5 worm cellular contexts compared by ENCODE assay signal in genomic region chrIII:3821969-3822453, ce11.
TF ChIP-seq lines count a peak whose summit lies in the region.

TSS of gene amx-1 (plus strand) at chrIII:3822403.

TF ChIP-seq in whole organism, L1 larva, 84 proteins besides CTCF, POLR2A, EP300 and RAD21:
- no peak for TF ChIP-seq irx-1 (tag; optimal IDR thresholded peaks at IDR 0.05; lab: Kevin White, UChicago)
- peak; percentile 22 for TF ChIP-seq snu-23 (GFP tag; optimal IDR thresholded peaks at IDR 0.05; lab: Kevin White, UChicago)
- peak; percentile 47 for TF ChIP-seq rnt-1 (tag; optimal IDR thresholded peaks at IDR 0.05; lab: Kevin White, UChicago)
- TF ChIP-seq efl-1 (optimal IDR thresholded peaks at IDR 0.05; lab: Kevin White, UChicago), result peak in 1 of 2 experiments; percentile 1
- no peak for TF ChIP-seq efl-1 (GFP tag; optimal IDR thresholded peaks at IDR 0.05 in 1 of 2; lab: Kevin White, UChicago)

TF ChIP-seq in whole organism, L4 larva, 104 proteins besides CTCF, POLR2A, EP300 and RAD21:
- TF ChIP-seq hlh-30 (tag; optimal IDR thresholded peaks at IDR 0.05; lab: Kevin White, UChicago; ENCODE audit: insufficient read depth) (peak; percentile 18), mes-2 (tag; optimal IDR thresholded peaks at IDR 0.05; lab: Kevin White, UChicago; ENCODE audit: poor library complexity, severe bottlenecking) (peak; percentile 27), nhr-6 (tag; optimal IDR thresholded peaks at IDR 0.05; lab: Kevin White, UChicago) (no peak), F37D6.2 (tag; optimal IDR thresholded peaks at IDR 0.05; lab: Kevin White, UChicago) (no peak), rbr-2 (tag; optimal IDR thresholded peaks at IDR 0.05; lab: Kevin White, UChicago) (no peak), unc-62 (GFP tag; optimal IDR thresholded peaks at IDR 0.05 in 1 of 2; lab: Kevin White, UChicago) (peak in 1 of 2 experiments; percentile 27), unc-62 (tag; optimal IDR thresholded peaks at IDR 0.05; lab: Kevin White, UChicago) (no peak)

TF ChIP-seq in whole organism, late embryonic, 69 proteins besides CTCF, POLR2A, EP300 and RAD21:
- TF ChIP-seq ceh-24 (tag; optimal IDR thresholded peaks at IDR 0.05; lab: Kevin White, UChicago) (no peak), ceh-30 (tag; optimal IDR thresholded peaks at IDR 0.05; lab: Kevin White, UChicago) (no peak), ceh-31 (tag; optimal IDR thresholded peaks at IDR 0.05; lab: Kevin White, UChicago) (peak; percentile 4), ceh-6 (GFP tag; optimal IDR thresholded peaks at IDR 0.05; lab: Kevin White, UChicago) (no peak), ceh-45 (GFP tag; IDR thresholded peaks at IDR 0.05; lab: Robert Waterston, UW) (no peak), sdc-2 (tag; optimal IDR thresholded peaks at IDR 0.05; lab: Kevin White, UChicago) (no peak), C38D4.7 (GFP tag; optimal IDR thresholded peaks at IDR 0.05; lab: Kevin White, UChicago) (no peak), unc-3 (GFP tag; conservative IDR thresholded peaks at IDR 0.05; lab: Robert Waterston, UW) (no peak), unc-3 (tag; optimal IDR thresholded peaks at IDR 0.05; lab: Kevin White, UChicago) (no peak), madf-2 (tag; optimal IDR thresholded peaks at IDR 0.05; lab: Kevin White, UChicago) (no peak), gmeb-2 (tag; optimal IDR thresholded peaks at IDR 0.05; lab: Kevin White, UChicago) (no peak), ztf-16 (tag; optimal IDR thresholded peaks at IDR 0.05; lab: Kevin White, UChicago) (no peak), hlh-30 (tag; optimal IDR thresholded peaks at IDR 0.05; lab: Kevin White, UChicago; ENCODE audit: insufficient read depth) (peak; percentile 58)

TF ChIP-seq in whole organism, mixed stage, embryonic, 35 proteins besides CTCF, POLR2A, EP300 and RAD21:
- no peak for TF ChIP-seq ceh-83 (GFP tag; optimal IDR thresholded peaks at IDR 0.05; lab: Kevin White, UChicago)
- TF ChIP-seq hlh-1 (tag; optimal IDR thresholded peaks at IDR 0.05; lab: Kevin White, UChicago), result peak; percentile 2
- TF ChIP-seq mab-5 (tag; optimal IDR thresholded peaks at IDR 0.05; lab: Kevin White, UChicago), result no peak
- TF ChIP-seq nhr-2 (tag; optimal IDR thresholded peaks at IDR 0.05; lab: Kevin White, UChicago), result peak; percentile 56
- no peak for TF ChIP-seq unc-62 (GFP tag; optimal IDR thresholded peaks at IDR 0.05; lab: Kevin White, UChicago)
- TF ChIP-seq elt-1 (tag; optimal IDR thresholded peaks at IDR 0.05; lab: Kevin White, UChicago; ENCODE audit: borderline replicate concordance, insufficient read depth), result peak; percentile 26
- TF ChIP-seq ham-2 (GFP tag; optimal IDR thresholded peaks at IDR 0.05; lab: Kevin White, UChicago), result no peak
- no peak for TF ChIP-seq bed-3 (GFP tag; optimal IDR thresholded peaks at IDR 0.05; lab: Kevin White, UChicago)
- TF ChIP-seq nhr-12 (tag; optimal IDR thresholded peaks at IDR 0.05; lab: Kevin White, UChicago), result no peak
- no peak for TF ChIP-seq sptf-1 (tag; optimal IDR thresholded peaks at IDR 0.05; lab: Kevin White, UChicago)
- TF ChIP-seq cnd-1 (tag; optimal IDR thresholded peaks at IDR 0.05; lab: Kevin White, UChicago), result peak; percentile 10
- TF ChIP-seq nhr-28 (tag; optimal IDR thresholded peaks at IDR 0.05; lab: Kevin White, UChicago), result no peak
- TF ChIP-seq elt-3 (tag; optimal IDR thresholded peaks at IDR 0.05; lab: Kevin White, UChicago), result no peak
- TF ChIP-seq lin-32 (GFP tag; optimal IDR thresholded peaks at IDR 0.05; lab: Kevin White, UChicago), result no peak
- no peak for TF ChIP-seq ceh-43 (GFP tag; optimal IDR thresholded peaks at IDR 0.05; lab: Kevin White, UChicago)
- no peak for TF ChIP-seq pha-4 (tag; optimal IDR thresholded peaks at IDR 0.05; lab: Kevin White, UChicago)
- TF ChIP-seq unc-39 (tag; optimal IDR thresholded peaks at IDR 0.05; lab: Kevin White, UChicago), result no peak
- no peak for TF ChIP-seq ceh-39 (tag; optimal IDR thresholded peaks at IDR 0.05; lab: Kevin White, UChicago)
- TF ChIP-seq zip-8 (tag; optimal IDR thresholded peaks at IDR 0.05; lab: Kevin White, UChicago), result no peak
- TF ChIP-seq tbx-8 (GFP tag; optimal IDR thresholded peaks at IDR 0.05; lab: Kevin White, UChicago), result no peak
- TF ChIP-seq lin-13 (tag; optimal IDR thresholded peaks at IDR 0.05; lab: Kevin White, UChicago), result no peak
- no peak for TF ChIP-seq mep-1 (tag; optimal IDR thresholded peaks at IDR 0.05; lab: Kevin White, UChicago)
- no peak for TF ChIP-seq flh-1 (GFP tag; optimal IDR thresholded peaks at IDR 0.05; lab: Kevin White, UChicago)
- TF ChIP-seq lsy-2 (tag; optimal IDR thresholded peaks at IDR 0.05; lab: Kevin White, UChicago), result no peak
- no peak for TF ChIP-seq sem-2 (GFP tag; optimal IDR thresholded peaks at IDR 0.05; lab: Kevin White, UChicago)
- TF ChIP-seq ces-1 (GFP tag; optimal IDR thresholded peaks at IDR 0.05; lab: Kevin White, UChicago), result peak; percentile 14
- no peak for TF ChIP-seq snpc-4 (tag; optimal IDR thresholded peaks at IDR 0.05; lab: Kevin White, UChicago)
- no peak for TF ChIP-seq ztf-11 (tag; optimal IDR thresholded peaks at IDR 0.05; lab: Kevin White, UChicago)
- no peak for TF ChIP-seq mls-2 (tag; optimal IDR thresholded peaks at IDR 0.05; lab: Kevin White, UChicago)
- no peak for TF ChIP-seq nhr-76 (tag; optimal IDR thresholded peaks at IDR 0.05; lab: Kevin White, UChicago)

TF ChIP-seq in whole organism, young adult, 124 proteins besides CTCF, POLR2A, EP300 and RAD21:
- peak; percentile 59; the same call in 1 of the 2 replicates for TF ChIP-seq hmg-1.2 (GFP tag; IDR thresholded peaks at IDR 0.05; lab: Robert Waterston, UW)
- TF ChIP-seq ztf-25 (GFP tag; IDR thresholded peaks at IDR 0.05; lab: Robert Waterston, UW), result no peak
